Worm (Caenorhabditis elegans): ENCODE data around the gene F26D2.16.

DNA sequence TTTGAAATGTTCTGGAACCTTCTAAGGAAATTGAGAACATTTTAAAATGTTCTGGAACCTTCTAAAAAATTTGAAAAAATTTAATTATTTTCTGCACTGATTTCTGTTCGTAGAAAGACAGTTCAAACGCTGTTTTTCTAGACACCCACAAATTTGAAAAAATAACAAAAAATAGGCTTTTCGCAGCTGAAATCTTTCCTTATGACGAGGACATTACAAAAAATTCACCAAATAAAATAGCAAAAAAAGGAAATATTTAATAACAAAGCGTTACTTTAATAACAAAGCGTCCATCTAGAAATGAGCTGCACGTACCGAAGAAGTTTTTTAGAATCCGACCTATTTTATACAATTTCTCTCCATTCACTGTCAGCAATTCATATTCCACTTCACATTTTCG is 24.0 kb upstream of the F26D2.16 start, which contains the start of gene srh-141:
- TF ChIP-seq cog-1 (tag; optimal IDR thresholded peaks at IDR 0.05), result no peak
- TF ChIP-seq ref-1 (GFP tag; conservative IDR thresholded peaks at IDR 0.05), result no peak

Data from whole organism, midembryonic.